Fruit fly (Drosophila melanogaster): ENCODE data around the gene tll.
A peak's percentile ranks its signal among the peaks of the same experiment; 100 is the strongest.

tll gene

DNA sequence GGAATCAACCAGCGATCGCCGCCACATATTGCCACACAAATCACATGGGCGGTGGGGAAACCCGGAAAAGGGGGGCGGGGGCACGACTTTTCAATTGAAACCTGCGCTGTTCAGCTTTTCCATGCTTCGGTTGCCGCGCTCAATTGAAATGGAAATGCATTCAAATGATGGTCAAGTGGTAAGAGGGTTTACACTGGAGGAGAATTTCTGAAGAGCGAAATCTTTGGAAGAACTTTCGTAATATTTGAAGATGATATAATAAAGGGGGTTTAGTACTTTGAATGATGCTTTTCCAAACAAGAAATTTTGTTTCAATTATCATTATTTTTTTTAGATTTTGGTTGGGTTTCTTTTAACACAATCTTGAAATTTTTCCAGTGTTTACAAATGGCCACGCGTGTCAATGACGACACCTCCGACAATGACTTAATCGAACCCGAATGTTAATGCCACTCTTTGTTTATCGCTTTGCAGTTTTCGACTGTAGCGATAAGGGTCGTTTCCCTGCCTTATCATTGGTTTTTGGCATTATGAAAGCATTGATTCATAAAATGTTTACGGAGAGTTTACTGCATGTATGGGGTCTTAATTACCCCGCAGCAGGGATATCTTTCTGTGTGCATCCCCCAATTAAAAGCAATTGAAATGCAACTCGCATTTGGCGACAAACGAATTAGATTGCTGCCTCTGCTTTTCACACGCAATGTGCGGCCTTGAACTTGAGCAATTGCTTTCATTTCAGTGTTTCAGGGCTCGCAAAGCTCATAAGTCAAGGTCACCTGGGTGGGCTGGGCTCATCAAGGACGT is 39.5 kb upstream of the tll start (continued):
- TF ChIP-seq CG17385 (GFP tag; optimal IDR thresholded peaks at IDR 0.05) (peak; percentile 52), scrt (GFP tag; optimal IDR thresholded peaks at IDR 0.05) (no peak), Hr3 (GFP tag; optimal IDR thresholded peaks at IDR 0.05) (peak; percentile 37), CG15514 (GFP tag; optimal IDR thresholded peaks at IDR 0.05) (no peak), hb (GFP tag; IDR thresholded peaks at IDR 0.05; ENCODE audit: partially characterized antibody) (no peak), hth (optimal IDR thresholded peaks at IDR 0.05) (no peak), crol (GFP tag; IDR thresholded peaks at IDR 0.05) (peak; percentile 59), CG8089 (GFP tag; optimal IDR thresholded peaks at IDR 0.05) (no peak), ac (GFP tag; optimal IDR thresholded peaks at IDR 0.05) (no peak), CG33213 (GFP tag; optimal IDR thresholded peaks at IDR 0.05) (no peak), CG11398 (GFP tag; optimal IDR thresholded peaks at IDR 0.05) (no peak), danr (GFP tag; IDR thresholded peaks at IDR 0.05) (no peak), btn (GFP tag; optimal IDR thresholded peaks at IDR 0.05) (no peak), CG2202 (tag; optimal IDR thresholded peaks at IDR 0.05) (no peak), CG30403 (GFP tag; optimal IDR thresholded peaks at IDR 0.05) (peak; percentile 47), ken (GFP tag; IDR thresholded peaks at IDR 0.05) (no peak), Nf-YC (tag; optimal IDR thresholded peaks at IDR 0.05) (no peak), nerfin-2 (GFP tag; IDR thresholded peaks at IDR 0.05; ENCODE audit: partially characterized antibody) (no peak), ara (GFP tag; IDR thresholded peaks at IDR 0.05) (no peak), CG1647 (GFP tag; optimal IDR thresholded peaks at IDR 0.05) (no peak), CG8924 (tag; optimal IDR thresholded peaks at IDR 0.05) (peak; percentile 36), hkb (optimal IDR thresholded peaks at IDR 0.05) (no peak), hkb (GFP tag; IDR thresholded peaks at IDR 0.05) (no peak; the same call in 1 of the 2 replicates), Taf1 (GFP tag; IDR thresholded peaks at IDR 0.05) (no peak), CG9215 (GFP tag; IDR thresholded peaks at IDR 0.05) (no peak), bsh (GFP tag; optimal IDR thresholded peaks at IDR 0.05) (peak in 1 of 2 experiments; percentile 67), her (GFP tag; optimal IDR thresholded peaks at IDR 0.05) (no peak), CG5953 (GFP tag; IDR thresholded peaks at IDR 0.05) (no peak; the same call in 1 of the 2 replicates), tx (GFP tag; optimal IDR thresholded peaks at IDR 0.05) (no peak), fd3F (GFP tag; optimal IDR thresholded peaks at IDR 0.05) (no peak), Chrac-16 (GFP tag; optimal IDR thresholded peaks at IDR 0.05) (peak; percentile 3), zen2 (GFP tag; IDR thresholded peaks at IDR 0.05; ENCODE audit: partially characterized antibody) (no peak), so (GFP tag; IDR thresholded peaks at IDR 0.05) (peak; percentile 34; the same call in 1 of the 3 replicates), Dp (GFP tag; optimal IDR thresholded peaks at IDR 0.05) (no peak), pnt (GFP tag; optimal IDR thresholded peaks at IDR 0.05) (no peak), nmo (GFP tag; optimal IDR thresholded peaks at IDR 0.05) (peak; percentile 44), CG12155 (GFP tag; optimal IDR thresholded peaks at IDR 0.05) (peak; percentile 44), Ets97D (GFP tag; optimal IDR thresholded peaks at IDR 0.05) (no peak), Rfx (GFP tag; IDR thresholded peaks at IDR 0.05) (0 out of 2 replicates have a peak, but pooled peaks have one; percentile 9), Dfd (GFP tag; optimal IDR thresholded peaks at IDR 0.05) (no peak), Atf6 (GFP tag; IDR thresholded peaks at IDR 0.05) (peak; percentile 50; the same call in 1 of the 2 replicates), GATAe (GFP tag; conservative IDR thresholded peaks at IDR 0.05) (no peak), ase (GFP tag; IDR thresholded peaks at IDR 0.05) (no peak), CG8388 (GFP tag; optimal IDR thresholded peaks at IDR 0.05) (peak; percentile 61), CG7357 (GFP tag; IDR thresholded peaks at IDR 0.05) (0 out of 3 replicates have a peak, but pooled peaks have one; percentile 28), bbx (GFP tag; IDR thresholded peaks at IDR 0.05; ENCODE audit: partially characterized antibody) (no peak), CG10543 (GFP tag; optimal IDR thresholded peaks at IDR 0.05) (no peak), hbn (GFP tag; IDR thresholded peaks at IDR 0.05; ENCODE audit: partially characterized antibody) (no peak), disco-r (GFP tag; optimal IDR thresholded peaks at IDR 0.05) (no peak), CG18476 (GFP tag; optimal IDR thresholded peaks at IDR 0.05) (no peak)
